Worm (Caenorhabditis elegans): ENCODE results near the gene rol-6.

- TF ChIP-seq ZK546.5 (tag; optimal IDR thresholded peaks at IDR 0.05) (no peak), pha-4 (tag; optimal IDR thresholded peaks at IDR 0.05) (no peak), unc-39 (tag; optimal IDR thresholded peaks at IDR 0.05) (no peak), elt-2 (tag; optimal IDR thresholded peaks at IDR 0.05) (no peak), skn-1 (tag; optimal IDR thresholded peaks at IDR 0.05) (no peak), elt-3 (tag; optimal IDR thresholded peaks at IDR 0.05) (no peak), unc-62 (GFP tag; optimal IDR thresholded peaks at IDR 0.05) (no peak), elt-1 (tag; optimal IDR thresholded peaks at IDR 0.05) (no peak), nhr-237 (tag; optimal IDR thresholded peaks at IDR 0.05) (no peak), nhr-76 (tag; optimal IDR thresholded peaks at IDR 0.05) (no peak)
These were observed 15.8 kb downstream of the rol-6 start for ce11 chrII:8748638-8749037.
